Fruit fly (Drosophila melanogaster) whole organism, pupa: ENCODE data around the gene p38c.

ENCODE experiments used
- CG10348 ChIP-seq: fragments of 200-800 bp; sonication (Bioruptor generic); IDR thresholded peaks from 2 replicates; pipeline ENCODE4 v1.3.6; 2022; ENCODE audit warnings: missing biosample characterization, missing genetic modification characterization
- CG12605 ChIP-seq: fragments of 200-800 bp; sonication (Bioruptor generic); IDR thresholded peaks from 2 replicates; pipeline ENCODE4 v1.3.6; 2022; ENCODE audit warnings: missing biosample characterization, missing genetic modification characterization
- CG14655 ChIP-seq: fragments of 200-800 bp; sonication (Bioruptor generic); optimal IDR thresholded peaks from 3 replicates; lab custom pipeline; 2017; ENCODE audit warnings: mild to moderate bottlenecking, missing biosample characterization, missing genetic modification reagents, missing genetic modification characterization
- CG15710 ChIP-seq: fragments of 200-800 bp; sonication (Bioruptor generic); optimal IDR thresholded peaks from 2 replicates; lab custom pipeline; 2018; ENCODE audit warnings: missing biosample characterization, mild to moderate bottlenecking, missing genetic modification characterization, moderate library complexity
- CG32121 ChIP-seq: fragments of 200-800 bp; sonication (Bioruptor generic); IDR thresholded peaks from 2 replicates; pipeline ENCODE4 v1.3.6; 2022; ENCODE audit warnings: missing biosample characterization, missing genetic modification characterization
- CG34367 ChIP-seq: fragments of 200-800 bp; sonication (Bioruptor generic); optimal IDR thresholded peaks from 2 replicates; lab custom pipeline; 2018; ENCODE audit warnings: missing biosample characterization, mild to moderate bottlenecking, missing genetic modification characterization
- CG8301 ChIP-seq: fragments of 200-800 bp; sonication (Bioruptor generic); optimal IDR thresholded peaks from 2 replicates; lab custom pipeline; 2018; ENCODE audit warnings: missing biosample characterization, mild to moderate bottlenecking, missing genetic modification characterization
- CG9948 ChIP-seq: fragments of 200-800 bp; sonication (Bioruptor generic); optimal IDR thresholded peaks from 2 replicates; lab custom pipeline; 2018; ENCODE audit warnings: missing biosample characterization, mild to moderate bottlenecking, missing genetic modification characterization, moderate library complexity
- EcR ChIP-seq: fragments of 200-800 bp; sonication (Bioruptor generic); optimal IDR thresholded peaks from 3 replicates; lab custom pipeline; 2019; ENCODE audit warnings: missing biosample characterization, missing genetic modification characterization, mild to moderate bottlenecking, moderate library complexity, missing genetic modification reagents
- Pif1A ChIP-seq: fragments of 200-800 bp; sonication (Bioruptor generic); optimal IDR thresholded peaks from 3 replicates; lab custom pipeline; 2016; ENCODE audit warnings: missing biosample characterization, missing genetic modification characterization
- Pif1B ChIP-seq: fragments of 200-800 bp; sonication (Bioruptor generic); optimal IDR thresholded peaks from 3 replicates; lab custom pipeline; 2016; ENCODE audit warnings: missing biosample characterization, missing genetic modification characterization
- Snoo ChIP-seq: fragments of 200-800 bp; sonication (Bioruptor generic); optimal IDR thresholded peaks from 3 replicates; lab custom pipeline; 2017; ENCODE audit warnings: missing biosample characterization, mild to moderate bottlenecking, missing genetic modification characterization, inconsistent platforms
- fd96Ca ChIP-seq: fragments of 200-800 bp; sonication (Bioruptor generic); IDR thresholded peaks from 3 replicates; pipeline ENCODE4 v1.3.6; 2022; ENCODE audit warnings: missing biosample characterization, missing genetic modification characterization
- rn ChIP-seq: fragments of 200-800 bp; sonication (Bioruptor generic); IDR thresholded peaks from 2 replicates; pipeline ENCODE4 v1.3.6; 2022; ENCODE audit warnings: missing biosample characterization, missing genetic modification characterization

dm6 chr3R:24139646-24140130 lies 10.3 kb downstream of the p38c start:
- no peak for TF ChIP-seq Pif1B (GFP tag; lab: Kevin White, UChicago)
- TF ChIP-seq EcR (GFP tag; lab: Kevin White, UChicago), result no peak
- TF ChIP-seq CG8301 (tag; lab: Kevin White, UChicago), result no peak
- TF ChIP-seq CG12605 (GFP tag; lab: Robert Waterston, UW), result no peak
- TF ChIP-seq rn (GFP tag; lab: Robert Waterston, UW), result no peak
- no peak for TF ChIP-seq Pif1A
- TF ChIP-seq CG10348 (GFP tag; lab: Robert Waterston, UW), result no peak
- no peak for TF ChIP-seq CG32121 (GFP tag; lab: Robert Waterston, UW)
- TF ChIP-seq fd96Ca, result no peak
- TF ChIP-seq Snoo (tag; lab: Kevin White, UChicago), result no peak
- TF ChIP-seq CG14655 (GFP tag; lab: Kevin White, UChicago), result no peak
- TF ChIP-seq CG9948 (tag; lab: Kevin White, UChicago), result no peak
- TF ChIP-seq CG34367, result no peak
- TF ChIP-seq CG15710, result no peak
